Fruit fly (Drosophila melanogaster) whole organism, wandering third instar larva: ENCODE results near the gene inaF-C.

Source experiments
- Abd-B ChIP-seq: fragments of >200 bp; optimal IDR thresholded peaks from 2 replicates; lab custom pipeline; 2017; ENCODE audit warnings: missing biosample characterization, missing genetic modification characterization
- CG32264 ChIP-seq: fragments of 200-800 bp; sonication (Bioruptor generic); optimal IDR thresholded peaks from 2 replicates; lab custom pipeline; 2016; ENCODE audit warnings: missing biosample characterization, missing genetic modification characterization
- CG9705 ChIP-seq: fragments of 200-800 bp; sonication (Bioruptor generic); optimal IDR thresholded peaks from 2 replicates; lab custom pipeline; 2018; ENCODE audit warnings: missing biosample characterization, mild to moderate bottlenecking, missing genetic modification characterization
- Dfd ChIP-seq: fragments of >200 bp; optimal IDR thresholded peaks from 2 replicates; lab custom pipeline; 2017; ENCODE audit warnings: missing biosample characterization, missing genetic modification characterization
- Dif ChIP-seq: fragments of 200-275, 200-300 bp; sonication (Bioruptor generic); optimal IDR thresholded peaks from 2 replicates; lab custom pipeline; 2018; ENCODE audit warnings: missing biosample characterization, missing genetic modification characterization; ENCODE audit not compliant: partially characterized antibody
- GATAd ChIP-seq: sonication (Bioruptor generic); optimal IDR thresholded peaks from 2 replicates; lab custom pipeline; 2016; ENCODE audit warnings: missing biosample characterization, missing genetic modification characterization
- HLH106 ChIP-seq: fragments of 200-800 bp; optimal IDR thresholded peaks from 3 replicates; lab custom pipeline; 2019; ENCODE audit warnings: missing biosample characterization, mild to moderate bottlenecking, missing genetic modification characterization, moderate library complexity
- Hnf4 ChIP-seq: fragments of 200-800 bp; sonication (Bioruptor generic); optimal IDR thresholded peaks from 2 replicates; lab custom pipeline; 2016; ENCODE audit warnings: missing biosample characterization, mild to moderate bottlenecking, missing genetic modification characterization
- Hr78 ChIP-seq: fragments of >200 bp; optimal IDR thresholded peaks from 2 replicates; lab custom pipeline; 2017; ENCODE audit warnings: missing biosample characterization, missing genetic modification characterization
- Hr83 ChIP-seq: fragments of 200-300 bp; sonication (Bioruptor generic); optimal IDR thresholded peaks from 2 replicates; lab custom pipeline; 2016; ENCODE audit warnings: missing biosample characterization, mild to moderate bottlenecking, missing genetic modification characterization, moderate library complexity; ENCODE audit not compliant: poor library complexity, severe bottlenecking
- Jra ChIP-seq: sonication (Bioruptor generic); optimal IDR thresholded peaks from 2 replicates; lab custom pipeline; 2016; ENCODE audit warnings: missing biosample characterization, missing genetic modification characterization
- Mio ChIP-seq: sonication (Bioruptor generic); optimal IDR thresholded peaks from 2 replicates; lab custom pipeline; 2016; ENCODE audit warnings: missing biosample characterization, missing genetic modification characterization
- Myc ChIP-seq: fragments of >200 bp; optimal IDR thresholded peaks from 2 replicates; lab custom pipeline; 2017
- N ChIP-seq: fragments of >200 bp; optimal IDR thresholded peaks from 2 replicates; lab custom pipeline; 2018; ENCODE audit warnings: missing biosample characterization, missing external identifiers, missing genetic modification characterization
- OdsH ChIP-seq: fragments of 200-800 bp; sonication (Bioruptor generic); optimal IDR thresholded peaks from 2 replicates; lab custom pipeline; 2016; ENCODE audit warnings: missing biosample characterization, mild to moderate bottlenecking, missing genetic modification characterization
- Rel ChIP-seq, 2 experiments: fragments of 200-800 bp; sonication (Bioruptor generic) in 1 of 2; optimal IDR thresholded peaks; 2 replicates in 1 of 2; 3 replicates in 1 of 2; lab custom pipeline; 2016 to 2019; ENCODE audit warnings: mild to moderate bottlenecking in 2 of 2, missing biosample characterization in 2 of 2, missing genetic modification characterization in 2 of 2, moderate library complexity in 1 of 2
- Sp1 ChIP-seq: fragments of 200-800 bp; sonication (Bioruptor generic); optimal IDR thresholded peaks from 3 replicates; lab custom pipeline; 2019; ENCODE audit warnings: missing biosample characterization, mild to moderate bottlenecking, missing genetic modification characterization, moderate library complexity
- Vsx2 ChIP-seq: fragments of 200-300, 225-300 bp; sonication (Bioruptor generic); optimal IDR thresholded peaks from 2 replicates; lab custom pipeline; 2018; ENCODE audit warnings: missing biosample characterization, missing genetic modification characterization; ENCODE audit not compliant: partially characterized antibody
- br ChIP-seq: fragments of 200-800 bp; sonication (Bioruptor generic); optimal IDR thresholded peaks from 2 replicates; lab custom pipeline; 2016; ENCODE audit warnings: missing biosample characterization, missing genetic modification characterization
- brk ChIP-seq: fragments of 200-800 bp; sonication (Bioruptor generic); optimal IDR thresholded peaks from 2 replicates; lab custom pipeline; 2016; ENCODE audit warnings: missing biosample characterization, mild to moderate bottlenecking, missing genetic modification characterization
- dl ChIP-seq, 2 experiments: fragments of 175-275, 200-275 bp in 1 of 2; fragments of 200-275 bp in 1 of 2; sonication (Bioruptor generic); optimal IDR thresholded peaks; lab custom pipeline; 2018; ENCODE audit warnings: mild to moderate bottlenecking in 2 of 2, missing biosample characterization in 2 of 2, missing genetic modification characterization in 2 of 2, moderate library complexity in 2 of 2; ENCODE audit not compliant: partially characterized antibody in 2 of 2, insufficient read depth in 1 of 2
- dmrt93B ChIP-seq: fragments of 200-800 bp; sonication (Bioruptor generic); optimal IDR thresholded peaks from 2 replicates; lab custom pipeline; 2018; ENCODE audit warnings: missing biosample characterization, mild to moderate bottlenecking, missing genetic modification characterization
- dsf ChIP-seq: sonication (Bioruptor generic); optimal IDR thresholded peaks from 2 replicates; lab custom pipeline; 2016; ENCODE audit warnings: missing biosample characterization, missing genetic modification characterization, borderline replicate concordance
- ey ChIP-seq: fragments of 200-800 bp; sonication (Bioruptor generic); optimal IDR thresholded peaks from 2 replicates; lab custom pipeline; 2016; ENCODE audit warnings: missing biosample characterization, missing genetic modification characterization
- foxo ChIP-seq, 2 experiments: fragments of 200-800 bp; sonication (Bioruptor generic); optimal IDR thresholded peaks; 2 replicates in 1 of 2; 3 replicates in 1 of 2; lab custom pipeline; 2016 to 2017; ENCODE audit warnings: missing biosample characterization in 2 of 2, missing genetic modification characterization in 2 of 2
- fru ChIP-seq: fragments of 200-800 bp; sonication (Bioruptor generic); optimal IDR thresholded peaks from 3 replicates; lab custom pipeline; 2016; ENCODE audit warnings: missing biosample characterization, mild to moderate bottlenecking, missing genetic modification characterization
- h ChIP-seq: fragments of 200-800 bp; sonication (Bioruptor generic); optimal IDR thresholded peaks from 3 replicates; lab custom pipeline; 2016; ENCODE audit warnings: missing biosample characterization, mild to moderate bottlenecking, missing genetic modification characterization
- jim ChIP-seq: fragments of 175-275, 200-325 bp; sonication (Bioruptor generic); optimal IDR thresholded peaks from 2 replicates; lab custom pipeline; 2016; ENCODE audit warnings: missing biosample characterization, mild to moderate bottlenecking, missing genetic modification characterization
- lola ChIP-seq: fragments of >200 bp; optimal IDR thresholded peaks from 2 replicates; lab custom pipeline; 2017; ENCODE audit warnings: missing biosample characterization, missing genetic modification characterization
- pan ChIP-seq: fragments of >200 bp; optimal IDR thresholded peaks from 2 replicates; lab custom pipeline; 2017
- psq ChIP-seq: fragments of 200-800 bp; sonication (Bioruptor generic); optimal IDR thresholded peaks from 3 replicates; lab custom pipeline; 2017; ENCODE audit warnings: missing biosample characterization, mild to moderate bottlenecking, missing genetic modification characterization, moderate library complexity
- rgr ChIP-seq: fragments of 200-800 bp; sonication (Bioruptor generic); optimal IDR thresholded peaks from 3 replicates; lab custom pipeline; 2016; ENCODE audit warnings: missing biosample characterization, mild to moderate bottlenecking, missing genetic modification characterization
- sage ChIP-seq: fragments of 200-800 bp; sonication (Bioruptor generic); optimal IDR thresholded peaks from 2 replicates; lab custom pipeline; 2016; ENCODE audit warnings: missing biosample characterization, mild to moderate bottlenecking, missing genetic modification characterization
- sv ChIP-seq: fragments of 200-800 bp; sonication (Bioruptor generic); optimal IDR thresholded peaks from 3 replicates; lab custom pipeline; 2016; ENCODE audit warnings: missing biosample characterization, missing genetic modification characterization
- tai ChIP-seq: sonication (Bioruptor generic); optimal IDR thresholded peaks from 2 replicates; lab custom pipeline; 2016; ENCODE audit warnings: missing biosample characterization, missing genetic modification characterization
- woc ChIP-seq: sonication (Bioruptor generic); optimal IDR thresholded peaks from 2 replicates; lab custom pipeline; 2016; ENCODE audit warnings: missing biosample characterization, mild to moderate bottlenecking, missing genetic modification characterization

inaF-C gene

DNA sequence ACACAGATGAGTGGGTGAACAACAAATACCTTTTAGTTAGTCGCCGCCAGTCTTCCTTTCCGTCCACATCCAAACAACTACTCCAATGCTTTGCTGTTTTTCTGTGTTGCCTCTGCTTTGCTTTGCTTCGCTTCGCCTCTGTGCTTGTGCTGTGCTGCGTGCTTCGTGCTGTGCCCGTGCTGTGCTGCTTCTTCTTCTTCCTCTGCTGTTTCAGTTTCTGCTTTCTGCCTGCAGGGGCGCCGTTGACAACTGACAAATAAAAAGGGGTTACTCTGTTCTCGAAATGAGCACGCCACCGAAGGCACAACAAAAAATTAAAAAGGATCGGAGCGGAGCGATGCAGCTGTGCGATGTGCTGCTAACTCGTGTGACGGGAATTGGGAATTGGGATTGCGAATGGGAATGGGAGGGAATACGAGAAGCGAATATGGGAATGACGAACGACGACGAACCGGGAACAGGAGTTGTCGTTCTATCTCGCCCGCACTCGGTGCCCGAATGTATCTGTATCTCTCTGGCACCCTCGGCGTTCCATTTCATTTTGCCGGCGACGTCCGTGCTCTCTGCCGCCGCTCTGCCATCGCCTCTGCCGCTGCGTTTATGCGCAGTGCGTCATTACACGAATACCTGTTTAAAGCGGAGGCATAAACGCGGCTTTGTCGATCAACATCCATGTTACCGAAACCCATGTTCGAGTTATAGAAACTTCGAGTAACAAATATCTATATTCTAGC, 16.9 kb downstream of the inaF-C start:
- TF ChIP-seq Jra (GFP tag; lab: Kevin White, UChicago) (no peak), brk (peak; percentile 48), Abd-B (no peak), foxo (GFP tag; optimal IDR thresholded peaks at IDR 0.05; lab: Kevin White, UChicago) (peak in 1 of 2 experiments; percentile 56), OdsH (peak; percentile 40), woc (GFP tag; lab: Kevin White, UChicago) (peak; percentile 88), fru (GFP tag; lab: Kevin White, UChicago) (peak; percentile 28), dl (GFP tag; optimal IDR thresholded peaks at IDR 0.05; lab: Kevin White, UChicago; ENCODE audit: insufficient read depth in 1 of 2, partially characterized antibody in 2 of 2) (peak; percentile 15 to 57), Hr78 (GFP tag; lab: Kevin White, UChicago) (no peak), Rel (GFP tag; optimal IDR thresholded peaks at IDR 0.05; lab: Kevin White, UChicago) (no peak), Rel (tag; optimal IDR thresholded peaks at IDR 0.05; lab: Kevin White, UChicago) (peak; percentile 42), HLH106 (tag; lab: Kevin White, UChicago) (peak; percentile 47), Hnf4 (no peak), GATAd (GFP tag; lab: Kevin White, UChicago) (no peak), N (no peak), br (GFP tag; lab: Kevin White, UChicago) (peak; percentile 62), h (no peak), psq (GFP tag; lab: Kevin White, UChicago) (peak; percentile 99), Dfd (no peak), Mio (GFP tag; lab: Kevin White, UChicago) (no peak), Dif (GFP tag; lab: Kevin White, UChicago) (no peak), CG32264 (GFP tag; lab: Kevin White, UChicago) (no peak), sv (no peak), Hr83 (peak; percentile 22), dmrt93B (GFP tag; lab: Kevin White, UChicago) (peak; percentile 44), ey (no peak)
- TF ChIP-seq, all 38 proteins: peak for 12

DNA sequence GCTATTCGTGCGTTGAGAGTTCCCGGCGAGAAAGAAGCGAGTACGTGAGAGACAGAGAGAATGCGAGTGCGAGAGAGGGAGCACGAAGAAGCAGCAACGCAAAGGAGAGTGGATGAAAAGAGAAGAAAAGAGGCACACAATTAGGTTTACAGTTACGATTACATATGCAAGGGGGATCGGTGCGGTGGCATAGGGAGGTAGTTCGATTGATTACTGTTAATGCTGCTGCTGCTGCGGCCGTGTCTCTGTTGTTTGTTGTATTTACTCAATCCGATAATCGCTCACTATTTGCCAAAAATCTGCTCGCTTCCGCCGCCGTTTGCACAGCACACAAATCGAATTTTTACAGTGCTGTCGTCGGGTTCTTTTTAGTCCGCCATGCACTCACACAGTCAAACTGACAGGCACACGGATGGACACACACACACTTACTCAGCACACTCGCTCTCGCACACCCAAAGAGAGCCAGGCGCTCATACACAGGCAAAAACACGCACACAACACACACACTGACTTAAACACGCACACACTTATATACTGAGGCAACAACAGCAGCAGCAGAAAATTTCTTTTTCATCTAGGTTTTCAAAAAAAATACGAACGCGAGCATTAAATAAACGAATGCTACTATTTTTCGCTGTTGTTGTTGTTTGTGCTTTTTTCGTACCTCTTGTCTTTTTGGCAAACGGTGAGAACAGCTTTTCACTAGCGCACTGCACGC, 17.6 kb downstream of the inaF-C start:
- TF ChIP-seq Sp1 (peak; percentile 15), Hr83 (peak; percentile 47), h (peak; percentile 38), OdsH (peak; percentile 29), Abd-B (peak; percentile 25), psq (GFP tag; lab: Kevin White, UChicago) (peak; percentile 91), Dif (GFP tag; lab: Kevin White, UChicago) (peak; percentile 91), Hnf4 (no peak), dmrt93B (GFP tag; lab: Kevin White, UChicago) (no peak), Rel (GFP tag; optimal IDR thresholded peaks at IDR 0.05; lab: Kevin White, UChicago) (peak; percentile 12), Rel (tag; optimal IDR thresholded peaks at IDR 0.05; lab: Kevin White, UChicago) (peak; percentile 59), rgr (peak; percentile 26), dl (GFP tag; optimal IDR thresholded peaks at IDR 0.05; lab: Kevin White, UChicago; ENCODE audit: insufficient read depth in 1 of 2, partially characterized antibody in 2 of 2) (peak; percentile 86 to 91), woc (GFP tag; lab: Kevin White, UChicago) (no peak), N (peak; percentile 81), Hr78 (GFP tag; lab: Kevin White, UChicago) (peak; percentile 48)

- TF ChIP-seq Dif (GFP tag; lab: Kevin White, UChicago) (no peak), dl (GFP tag; optimal IDR thresholded peaks at IDR 0.05; lab: Kevin White, UChicago; ENCODE audit: insufficient read depth in 1 of 2, partially characterized antibody in 2 of 2) (no peak), OdsH (no peak), Hr83 (no peak), CG9705 (GFP tag; lab: Kevin White, UChicago) (no peak), Mio (GFP tag; lab: Kevin White, UChicago) (no peak), Sp1 (peak; percentile 17), dsf (no peak), Jra (GFP tag; lab: Kevin White, UChicago) (peak; percentile 39), sage (no peak), fru (GFP tag; lab: Kevin White, UChicago) (no peak), Rel (GFP tag; optimal IDR thresholded peaks at IDR 0.05; lab: Kevin White, UChicago) (no peak), Rel (tag; optimal IDR thresholded peaks at IDR 0.05; lab: Kevin White, UChicago) (peak; percentile 98), h (peak; percentile 24), woc (GFP tag; lab: Kevin White, UChicago) (no peak), sv (no peak), pan (lab: Kevin White, UChicago) (no peak), GATAd (GFP tag; lab: Kevin White, UChicago) (no peak), Vsx2 (GFP tag; lab: Kevin White, UChicago) (no peak), br (GFP tag; lab: Kevin White, UChicago) (no peak), foxo (GFP tag; optimal IDR thresholded peaks at IDR 0.05; lab: Kevin White, UChicago) (peak in 1 of 2 experiments; percentile 4), HLH106 (tag; lab: Kevin White, UChicago) (no peak), N (no peak), brk (no peak), Abd-B (no peak), tai (no peak), jim (GFP tag; lab: Kevin White, UChicago) (peak; percentile 39), lola (GFP tag; lab: Kevin White, UChicago) (no peak), Myc (lab: Kevin White, UChicago) (no peak), Hnf4 (no peak)
These were observed 21.5 kb downstream of the inaF-C start, which contains the start of gene FucT6 for dm6 chrX:11709799-11710720. FucT6 (minus strand) TSS chrX:11709951.
